Worm (Caenorhabditis elegans): Measurements from ENCODE around the gene srz-42.
A peak's percentile ranks its signal among the peaks of the same experiment; 100 is the strongest.

Gene srz-42

DNA sequence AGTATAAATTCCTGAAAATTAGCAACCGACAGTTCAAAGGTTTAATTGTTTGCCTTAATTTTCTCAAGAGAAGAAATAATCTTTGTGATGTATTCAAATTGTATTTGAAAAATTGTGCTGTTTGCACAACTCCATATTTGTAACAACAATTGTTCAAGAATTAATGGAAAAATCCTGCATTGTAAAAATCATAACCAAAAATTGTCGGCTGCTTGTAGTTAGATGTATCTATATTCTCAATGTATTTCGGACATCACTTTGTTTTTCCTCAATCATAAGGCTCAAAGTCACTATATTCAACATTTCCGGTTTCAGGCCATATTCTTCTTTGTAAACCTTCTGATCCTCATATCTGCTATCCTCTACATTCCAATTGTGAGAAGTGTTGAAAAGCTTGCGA, 13.9 kb downstream of the srz-42 start:
- no peak for TF ChIP-seq lin-14 (GFP tag; optimal IDR thresholded peaks at IDR 0.05)
- TF ChIP-seq nhr-11 (tag; optimal IDR thresholded peaks at IDR 0.05) = no peak
- no peak for TF ChIP-seq unc-30 (tag; optimal IDR thresholded peaks at IDR 0.05)
- TF ChIP-seq efl-1 (optimal IDR thresholded peaks at IDR 0.05) = no peak
- peak in 1 of 2 experiments; percentile 17 for TF ChIP-seq efl-1 (GFP tag; optimal IDR thresholded peaks at IDR 0.05 in 1 of 2)

DNA sequence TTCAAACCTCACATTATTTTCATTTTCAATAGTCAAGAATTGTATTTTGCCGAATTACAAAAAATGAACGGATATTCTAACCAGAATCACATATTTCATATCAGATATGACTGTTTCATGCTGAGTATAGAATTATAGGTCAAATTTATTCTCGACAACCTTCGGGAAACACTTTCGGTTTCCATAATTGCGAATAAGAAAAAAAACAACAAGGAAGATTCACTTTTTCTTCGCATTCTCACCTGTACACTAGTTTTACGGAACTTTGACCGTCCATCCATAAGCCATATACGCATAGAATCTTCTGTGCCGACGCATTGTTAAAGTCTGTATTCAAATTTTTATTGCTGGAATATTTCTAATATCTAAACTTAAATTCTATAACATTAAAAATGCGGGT, 16.4 kb downstream of the srz-42 start, which contains the start of gene oac-37:
Gene oac-37, plus strand, starts transcription at position 301 of the 400 bp plus-strand sequence.
- TF ChIP-seq aha-1 (tag; optimal IDR thresholded peaks at IDR 0.05) = no peak
- TF ChIP-seq F16B12.6 (tag; optimal IDR thresholded peaks at IDR 0.05) = no peak
- no peak for TF ChIP-seq sox-4 (tag; optimal IDR thresholded peaks at IDR 0.05)
- no peak for TF ChIP-seq fos-1 (tag; optimal IDR thresholded peaks at IDR 0.05)
- TF ChIP-seq skn-1 (tag; optimal IDR thresholded peaks at IDR 0.05) = no peak
- TF ChIP-seq hlh-4 (tag; optimal IDR thresholded peaks at IDR 0.05) = no peak
- TF ChIP-seq nhr-71 (tag; optimal IDR thresholded peaks at IDR 0.05) = no peak
- TF ChIP-seq nhr-28 (tag; optimal IDR thresholded peaks at IDR 0.05) = no peak
- TF ChIP-seq C04F5.9 (tag; optimal IDR thresholded peaks at IDR 0.05) = no peak
- TF ChIP-seq hpl-2 (GFP tag; optimal IDR thresholded peaks at IDR 0.05) = no peak
- TF ChIP-seq pax-3 (tag; optimal IDR thresholded peaks at IDR 0.05) = no peak
- no peak for TF ChIP-seq dsc-1 (tag; optimal IDR thresholded peaks at IDR 0.05)
- no peak for TF ChIP-seq nhr-90 (tag; optimal IDR thresholded peaks at IDR 0.05; ENCODE audit: poor library complexity)
- TF ChIP-seq nhr-76 (tag; optimal IDR thresholded peaks at IDR 0.05) = no peak
- TF ChIP-seq dpl-1 (GFP tag; optimal IDR thresholded peaks at IDR 0.05) = no peak

ce11 chrIV:14153261-14153660, 24.1 kb downstream of the srz-42 start, which contains the start of gene oac-38:
TSS of gene oac-38 (minus strand) at chrIV:14153361.
- TF ChIP-seq nhr-237 (tag; optimal IDR thresholded peaks at IDR 0.05) (no peak), swsn-7 (tag; optimal IDR thresholded peaks at IDR 0.05) (no peak), unc-86 (tag; optimal IDR thresholded peaks at IDR 0.05) (no peak), efl-1 (optimal IDR thresholded peaks at IDR 0.05) (no peak), efl-1 (GFP tag; optimal IDR thresholded peaks at IDR 0.05 in 1 of 2) (peak in 1 of 2 experiments; percentile 16), tlp-1 (tag; optimal IDR thresholded peaks at IDR 0.05) (no peak)

ce11 chrIV:14158086-14158485, 28.9 kb downstream of the srz-42 start, which contains the start of gene R05A10.8:
TSS of gene R05A10.8 (minus strand) at chrIV:14158186.
- TF ChIP-seq unc-86 (tag; optimal IDR thresholded peaks at IDR 0.05) (no peak), pax-3 (tag; optimal IDR thresholded peaks at IDR 0.05) (no peak), ceh-63 (GFP tag; optimal IDR thresholded peaks at IDR 0.05) (no peak), sptf-1 (tag; optimal IDR thresholded peaks at IDR 0.05) (no peak), nhr-237 (tag; optimal IDR thresholded peaks at IDR 0.05) (no peak), unc-130 (tag; optimal IDR thresholded peaks at IDR 0.05) (no peak), nhr-11 (tag; optimal IDR thresholded peaks at IDR 0.05) (no peak), unc-62 (GFP tag; optimal IDR thresholded peaks at IDR 0.05) (no peak), xbp-1 (tag; optimal IDR thresholded peaks at IDR 0.05) (no peak), nhr-12 (tag; optimal IDR thresholded peaks at IDR 0.05) (no peak), lin-35 (GFP tag; optimal IDR thresholded peaks at IDR 0.05) (no peak), lsy-2 (tag; optimal IDR thresholded peaks at IDR 0.05) (no peak), nhr-20 (tag; optimal IDR thresholded peaks at IDR 0.05) (no peak), ceh-90 (tag; optimal IDR thresholded peaks at IDR 0.05) (no peak), fkh-10 (GFP tag; optimal IDR thresholded peaks at IDR 0.05) (no peak), mab-9 (GFP tag; IDR thresholded peaks at IDR 0.05) (no peak), hlh-4 (tag; optimal IDR thresholded peaks at IDR 0.05) (no peak), egl-27 (tag; optimal IDR thresholded peaks at IDR 0.05) (no peak), pqm-1 (tag; optimal IDR thresholded peaks at IDR 0.05) (no peak)

Data from whole organism, L1 larva.